Fruit fly (Drosophila melanogaster) S2 (cell line): ENCODE measurements around the gene ect.

Experiments used
- CG8478 ChIP-seq: fragments of >200 bp; optimal IDR thresholded peaks from 2 replicates; lab custom pipeline; 2018
- CTCF ChIP-seq, 2 experiments: fragments of >200 bp; optimal IDR thresholded peaks; 2 replicates each; lab custom pipeline; 2018

- no peak for TF ChIP-seq CTCF (optimal IDR thresholded peaks at IDR 0.05; lab: Kevin White, UChicago)
- TF ChIP-seq CG8478 (lab: Kevin White, UChicago): no peak
Observed at dm6 chr3L:10156080-10156479, 45.6 kb downstream of the ect start.
